Fruit fly (Drosophila melanogaster) whole organism, prepupa: ENCODE measurements around the gene CG16985.

Source experiments
- Blimp-1 ChIP-seq: fragments of 200-800 bp; sonication (Bioruptor generic); optimal IDR thresholded peaks from 3 replicates; lab custom pipeline; 2017; ENCODE audit warnings: missing biosample characterization, missing genetic modification characterization, mild to moderate bottlenecking, moderate library complexity, missing genetic modification reagents
- CG10631 ChIP-seq: fragments of 200-800 bp; sonication (Bioruptor generic); optimal IDR thresholded peaks from 2 replicates; lab custom pipeline; 2016; ENCODE audit warnings: missing biosample characterization, missing genetic modification characterization
- CG10669 ChIP-seq: fragments of 200-800 bp; sonication (Bioruptor generic); optimal IDR thresholded peaks from 3 replicates; lab custom pipeline; 2018; ENCODE audit warnings: missing biosample characterization, mild to moderate bottlenecking, missing genetic modification characterization, moderate library complexity
- CG11762 ChIP-seq: fragments of 200-800 bp; sonication (Bioruptor generic); optimal IDR thresholded peaks from 3 replicates; lab custom pipeline; 2016; ENCODE audit warnings: missing biosample characterization, missing genetic modification characterization; ENCODE audit not compliant: insufficient read depth
- CG15336 ChIP-seq: fragments of 200-800 bp; sonication (Bioruptor generic); IDR thresholded peaks from 2 replicates; pipeline ENCODE4 v1.3.6; 2022; ENCODE audit warnings: missing biosample characterization, missing genetic modification characterization
- CG1621 ChIP-seq: fragments of 200-800 bp; sonication (Bioruptor generic); optimal IDR thresholded peaks from 3 replicates; lab custom pipeline; 2018; ENCODE audit warnings: missing biosample characterization, mild to moderate bottlenecking, missing genetic modification characterization
- CG3032 ChIP-seq: fragments of 200-800 bp; optimal IDR thresholded peaks from 2 replicates; lab custom pipeline; 2019; ENCODE audit warnings: missing biosample characterization, mild to moderate bottlenecking, missing genetic modification characterization, moderate library complexity
- CG31627 ChIP-seq: fragments of 200-800 bp; sonication (Bioruptor generic); optimal IDR thresholded peaks from 3 replicates; lab custom pipeline; 2016; ENCODE audit warnings: missing biosample characterization, missing genetic modification characterization
- CG32006 ChIP-seq: fragments of 200-800 bp; sonication (Bioruptor generic); optimal IDR thresholded peaks from 3 replicates; lab custom pipeline; 2017; ENCODE audit warnings: missing biosample characterization, mild to moderate bottlenecking, missing genetic modification characterization
- CG34406 ChIP-seq: fragments of 200-800 bp; sonication (Bioruptor generic); optimal IDR thresholded peaks from 3 replicates; lab custom pipeline; 2016; ENCODE audit warnings: missing biosample characterization, missing genetic modification characterization
- CG3919 ChIP-seq: fragments of 200-800 bp; sonication (Bioruptor generic); optimal IDR thresholded peaks from 3 replicates; lab custom pipeline; 2016; ENCODE audit warnings: missing biosample characterization, missing genetic modification characterization
- CG4318 ChIP-seq: fragments of 200-800 bp; sonication (Bioruptor generic); optimal IDR thresholded peaks from 3 replicates; lab custom pipeline; 2017; ENCODE audit warnings: missing biosample characterization, mild to moderate bottlenecking, missing genetic modification characterization
- CG6792 ChIP-seq: fragments of 200-800 bp; sonication (Bioruptor generic); optimal IDR thresholded peaks from 3 replicates; lab custom pipeline; 2016; ENCODE audit warnings: missing biosample characterization, missing genetic modification characterization
- CG6808 ChIP-seq: fragments of 200-800 bp; sonication (Bioruptor generic); optimal IDR thresholded peaks from 3 replicates; lab custom pipeline; 2017; ENCODE audit warnings: missing biosample characterization, missing genetic modification characterization, mild to moderate bottlenecking, moderate library complexity, missing genetic modification reagents
- CG6854 ChIP-seq: fragments of 200-800 bp; sonication (Bioruptor generic); optimal IDR thresholded peaks from 2 replicates; lab custom pipeline; 2017; ENCODE audit warnings: missing biosample characterization, mild to moderate bottlenecking, missing genetic modification characterization
- CG7368 ChIP-seq: fragments of 200-800 bp; sonication (Bioruptor generic); optimal IDR thresholded peaks from 3 replicates; lab custom pipeline; 2016; ENCODE audit warnings: missing biosample characterization, missing genetic modification characterization
- CG8119 ChIP-seq: fragments of 200-800 bp; sonication (Bioruptor generic); IDR thresholded peaks from 3 replicates; pipeline ENCODE4 v1.3.6; 2022; ENCODE audit warnings: missing biosample characterization, missing genetic modification characterization
- Eip78C ChIP-seq: fragments of 200-800 bp; sonication (Bioruptor generic); peaks from one replicate; lab custom pipeline; 2016; ENCODE audit warnings: missing biosample characterization, missing genetic modification characterization
- Eip93F ChIP-seq: fragments of 200-800 bp; sonication (Bioruptor generic); optimal IDR thresholded peaks from 2 replicates; lab custom pipeline; 2016; ENCODE audit warnings: missing biosample characterization, mild to moderate bottlenecking, missing genetic modification characterization
- Ets21C ChIP-seq: fragments of 200-800 bp; sonication (Bioruptor generic); optimal IDR thresholded peaks from 3 replicates; lab custom pipeline; 2016; ENCODE audit warnings: missing biosample characterization, missing genetic modification characterization
- Hr38 ChIP-seq: sonication (Bioruptor generic); optimal IDR thresholded peaks from 2 replicates; lab custom pipeline; 2016; ENCODE audit warnings: missing biosample characterization, missing genetic modification characterization
- Hr39 ChIP-seq: fragments of 200-800 bp; sonication (Bioruptor generic); optimal IDR thresholded peaks from 2 replicates; lab custom pipeline; 2016; ENCODE audit warnings: missing biosample characterization, missing genetic modification characterization
- Hr4 ChIP-seq: fragments of 200-800 bp; sonication (Bioruptor generic); optimal IDR thresholded peaks from 3 replicates; lab custom pipeline; 2016; ENCODE audit warnings: missing biosample characterization, missing genetic modification characterization
- Lpt ChIP-seq: fragments of 200-800 bp; sonication (Bioruptor generic); optimal IDR thresholded peaks from 3 replicates; lab custom pipeline; 2016; ENCODE audit warnings: missing biosample characterization, missing genetic modification characterization
- Met ChIP-seq: fragments of 200-800 bp; sonication (Bioruptor generic); optimal IDR thresholded peaks from 3 replicates; lab custom pipeline; 2016; ENCODE audit warnings: missing biosample characterization, missing genetic modification characterization
- OdsH ChIP-seq: fragments of 200-800 bp; sonication (Bioruptor generic); optimal IDR thresholded peaks from 3 replicates; lab custom pipeline; 2016; ENCODE audit warnings: missing biosample characterization, missing genetic modification characterization
- Smox ChIP-seq: fragments of 200-800 bp; sonication (Bioruptor generic); optimal IDR thresholded peaks from 3 replicates; lab custom pipeline; 2016; ENCODE audit warnings: missing biosample characterization, missing genetic modification characterization
- Sox102F ChIP-seq: fragments of 200-800 bp; sonication (Bioruptor generic); optimal IDR thresholded peaks from 2 replicates; lab custom pipeline; 2016; ENCODE audit warnings: missing biosample characterization, mild to moderate bottlenecking, missing genetic modification characterization
- Sox14 ChIP-seq: fragments of 200-800 bp; sonication (Bioruptor generic); optimal IDR thresholded peaks from 3 replicates; lab custom pipeline; 2016; ENCODE audit warnings: missing biosample characterization, missing genetic modification characterization
- Sox15 ChIP-seq: fragments of 200-800 bp; sonication (Bioruptor generic); optimal IDR thresholded peaks from 3 replicates; lab custom pipeline; 2016; ENCODE audit warnings: missing biosample characterization, missing genetic modification characterization
- achi ChIP-seq: fragments of 200-800 bp; sonication (Bioruptor generic); optimal IDR thresholded peaks from 3 replicates; lab custom pipeline; 2016; ENCODE audit warnings: missing biosample characterization, missing genetic modification characterization
- acj6 ChIP-seq: fragments of 200-800 bp; sonication (Bioruptor generic); optimal IDR thresholded peaks from 3 replicates; lab custom pipeline; 2016; ENCODE audit warnings: missing biosample characterization, missing genetic modification characterization
- cyc ChIP-seq: fragments of 200-800 bp; sonication (Bioruptor generic); optimal IDR thresholded peaks from 3 replicates; lab custom pipeline; 2016; ENCODE audit warnings: missing biosample characterization, missing genetic modification characterization
- dac ChIP-seq: fragments of 200-800 bp; sonication (Bioruptor generic); optimal IDR thresholded peaks from 2 replicates; lab custom pipeline; 2017; ENCODE audit warnings: missing biosample characterization, mild to moderate bottlenecking, missing genetic modification characterization
- dsx ChIP-seq: fragments of 200-800 bp; optimal IDR thresholded peaks from 3 replicates; lab custom pipeline; 2019; ENCODE audit warnings: missing biosample characterization, mild to moderate bottlenecking, missing genetic modification characterization, moderate library complexity; ENCODE audit not compliant: poor library complexity, severe bottlenecking
- eg ChIP-seq: fragments of 200-800 bp; sonication (Bioruptor generic); IDR thresholded peaks from 3 replicates; pipeline ENCODE4 v1.3.6; 2022; ENCODE audit warnings: missing biosample characterization, missing genetic modification characterization
- esn ChIP-seq: fragments of 200-800 bp; sonication (Bioruptor generic); optimal IDR thresholded peaks from 2 replicates; lab custom pipeline; 2016; ENCODE audit warnings: missing biosample characterization, mild to moderate bottlenecking, missing genetic modification characterization, moderate library complexity
- fd59A ChIP-seq: fragments of 200-800 bp; sonication (Bioruptor generic); optimal IDR thresholded peaks from 2 replicates; lab custom pipeline; 2017; ENCODE audit warnings: missing biosample characterization, mild to moderate bottlenecking, missing genetic modification characterization, missing genetic modification reagents
- fkh ChIP-seq: fragments of 200-800 bp; sonication (Bioruptor generic); optimal IDR thresholded peaks from 3 replicates; lab custom pipeline; 2017; ENCODE audit warnings: missing biosample characterization, mild to moderate bottlenecking, missing genetic modification characterization, moderate library complexity
- lz ChIP-seq: fragments of 200-800 bp; sonication (Bioruptor generic); optimal IDR thresholded peaks from 3 replicates; lab custom pipeline; 2016; ENCODE audit warnings: missing biosample characterization, missing genetic modification characterization
- net ChIP-seq: fragments of 200-800 bp; sonication (Bioruptor generic); optimal IDR thresholded peaks from 3 replicates; lab custom pipeline; 2016; ENCODE audit warnings: missing biosample characterization, missing genetic modification characterization
- pdm3 ChIP-seq: fragments of 200-800 bp; sonication (Bioruptor generic); optimal IDR thresholded peaks from 3 replicates; lab custom pipeline; 2016; ENCODE audit warnings: missing biosample characterization, missing genetic modification characterization
- salr ChIP-seq, 2 experiments: fragments of 200-800 bp; sonication (Bioruptor generic); optimal IDR thresholded peaks; 3 replicates each; lab custom pipeline; 2016 to 2018; ENCODE audit warnings: missing biosample characterization in 2 of 2, missing genetic modification characterization in 2 of 2, mild to moderate bottlenecking in 1 of 2
- spab ChIP-seq: fragments of 200-800 bp; sonication (Bioruptor generic); optimal IDR thresholded peaks from 2 replicates; lab custom pipeline; 2017; ENCODE audit warnings: missing biosample characterization, mild to moderate bottlenecking, missing genetic modification characterization, missing genetic modification reagents
- ss ChIP-seq, 2 experiments: fragments of 200-800 bp; sonication (Bioruptor generic); optimal IDR thresholded peaks; 2 replicates in 1 of 2; 3 replicates in 1 of 2; lab custom pipeline; 2017 to 2018; ENCODE audit warnings: mild to moderate bottlenecking in 2 of 2, missing biosample characterization in 2 of 2, missing genetic modification characterization in 2 of 2, moderate library complexity in 1 of 2
- svp ChIP-seq: fragments of 200-800 bp; sonication (Bioruptor generic); peaks from one replicate; lab custom pipeline; 2016; ENCODE audit warnings: missing biosample characterization, missing genetic modification characterization
- topi ChIP-seq: fragments of 200-800 bp; sonication (Bioruptor generic); optimal IDR thresholded peaks from 3 replicates; lab custom pipeline; 2016; ENCODE audit warnings: missing biosample characterization, missing genetic modification characterization
- vri ChIP-seq: fragments of 200-800 bp; sonication (Bioruptor generic); optimal IDR thresholded peaks from 3 replicates; lab custom pipeline; 2016; ENCODE audit warnings: missing biosample characterization, mild to moderate bottlenecking, missing genetic modification characterization

The CG16985 gene

dm6 chr3L:2629964-2630363 lies 30.9 kb downstream of the CG16985 start, which contains the start of gene Pxn:
Pxn (minus strand) TSS chr3L:2630064.
- TF ChIP-seq CG6792: no peak
- TF ChIP-seq Eip93F (GFP tag; lab: Kevin White, UChicago): no peak
- no peak for TF ChIP-seq topi (GFP tag; lab: Kevin White, UChicago)
- TF ChIP-seq CG3919 (GFP tag; lab: Kevin White, UChicago): no peak
- TF ChIP-seq eg (GFP tag; lab: Robert Waterston, UW): no peak
- peak; percentile 5 for TF ChIP-seq Eip78C (GFP tag; lab: Kevin White, UChicago)
- TF ChIP-seq ss (GFP tag; optimal IDR thresholded peaks at IDR 0.05; lab: Kevin White, UChicago): no peak
- TF ChIP-seq Sox14 (GFP tag; lab: Kevin White, UChicago): no peak

- TF ChIP-seq dac (GFP tag; lab: Kevin White, UChicago) (no peak), Lpt (no peak), topi (GFP tag; lab: Kevin White, UChicago) (peak; percentile 53), Hr4 (peak; percentile 57), Sox14 (GFP tag; lab: Kevin White, UChicago) (peak; percentile 57), Met (GFP tag; lab: Kevin White, UChicago) (peak; percentile 70), OdsH (peak; percentile 61), CG3032 (tag; lab: Kevin White, UChicago) (no peak), CG6854 (GFP tag; lab: Kevin White, UChicago) (no peak), acj6 (peak; percentile 52), Sox15 (GFP tag; lab: Kevin White, UChicago) (no peak), spab (GFP tag; lab: Kevin White, UChicago) (no peak), svp (peak; percentile 80), Sox102F (GFP tag; lab: Kevin White, UChicago) (peak; percentile 66), Smox (GFP tag; lab: Kevin White, UChicago) (peak; percentile 60), CG32006 (GFP tag; lab: Kevin White, UChicago) (peak; percentile 14), vri (GFP tag; lab: Kevin White, UChicago) (peak; percentile 67), dsx (no peak), CG4318 (GFP tag; lab: Kevin White, UChicago) (no peak), CG11762 (GFP tag; lab: Kevin White, UChicago) (no peak), CG10669 (GFP tag; lab: Kevin White, UChicago) (peak; percentile 19), esn (peak; percentile 65), fd59A (GFP tag; lab: Kevin White, UChicago) (no peak), Hr38 (GFP tag; lab: Kevin White, UChicago) (no peak), fkh (GFP tag; lab: Kevin White, UChicago) (peak; percentile 43), cyc (peak; percentile 61), eg (GFP tag; lab: Robert Waterston, UW) (peak; percentile 40; the same call in 1 of the 3 replicates), Hr39 (GFP tag; lab: Kevin White, UChicago) (peak; percentile 34), CG7368 (GFP tag; lab: Kevin White, UChicago) (peak; percentile 34), lz (peak; percentile 48), CG34406 (GFP tag; lab: Kevin White, UChicago) (peak; percentile 37), net (GFP tag; lab: Kevin White, UChicago) (peak; percentile 41), CG10631 (GFP tag; lab: Kevin White, UChicago) (peak; percentile 55), CG6808 (GFP tag; lab: Kevin White, UChicago) (peak; percentile 100), Ets21C (GFP tag; lab: Kevin White, UChicago) (peak; percentile 20), CG3919 (GFP tag; lab: Kevin White, UChicago) (peak; percentile 66), CG1621 (tag; lab: Kevin White, UChicago) (no peak), CG15336 (no peak), CG8119 (no peak), Blimp-1 (GFP tag; lab: Kevin White, UChicago) (no peak), Eip93F (GFP tag; lab: Kevin White, UChicago) (no peak), CG31627 (GFP tag; lab: Kevin White, UChicago) (peak; percentile 54), Eip78C (GFP tag; lab: Kevin White, UChicago) (peak; percentile 69), salr (GFP tag; optimal IDR thresholded peaks at IDR 0.05; lab: Kevin White, UChicago) (peak in 1 of 2 experiments; percentile 6), achi (peak; percentile 26), pdm3 (GFP tag; lab: Kevin White, UChicago) (peak; percentile 62), ss (GFP tag; optimal IDR thresholded peaks at IDR 0.05; lab: Kevin White, UChicago) (peak in 1 of 2 experiments; percentile 20)
Observed at dm6 chr3L:2631406-2631805, 32.3 kb downstream of the CG16985 start, which contains the start of the genes CG42245 and MEP-1. CG42245 (plus strand) TSS chr3L:2631715. MEP-1 (plus strand) TSS chr3L:2631715.
